Fruit fly (Drosophila melanogaster): ENCODE results near the gene Ncc69.

Ncc69 gene

DNA sequence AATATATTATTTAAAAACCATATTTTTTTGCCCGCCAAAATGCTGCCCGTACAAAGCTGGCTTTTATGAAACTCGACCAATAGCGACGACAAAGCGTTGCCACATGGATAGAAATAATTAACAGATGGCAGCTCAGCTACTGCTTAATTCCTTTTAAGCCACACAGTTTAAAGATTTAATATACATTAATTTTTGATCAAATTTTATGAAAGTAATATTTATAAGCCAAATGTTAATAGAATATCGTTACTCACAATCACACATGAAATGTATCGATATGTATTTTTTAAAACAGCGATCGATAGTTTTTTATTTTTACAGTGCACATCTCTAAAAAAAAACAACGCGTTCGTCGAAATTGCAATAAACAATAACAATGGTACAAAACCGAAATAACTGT lies 54.9 kb downstream of the Ncc69 start, which contains the start of gene CG10418:
CG10418 (plus strand) TSS at position 338 of the 400 bp plus-strand sequence.
- TF ChIP-seq cic (GFP tag; optimal IDR thresholded peaks at IDR 0.05) = no peak
- TF ChIP-seq CG5204 (GFP tag; optimal IDR thresholded peaks at IDR 0.05) = peak; percentile 18
- TF ChIP-seq CG12768 (GFP tag; optimal IDR thresholded peaks at IDR 0.05) = no peak
- peak; percentile 35 for TF ChIP-seq kay (GFP tag; ENCODE audit: borderline replicate concordance)
- peak; percentile 47 for TF ChIP-seq toe (GFP tag; optimal IDR thresholded peaks at IDR 0.05)
- TF ChIP-seq Clk (GFP tag; optimal IDR thresholded peaks at IDR 0.05) = no peak
- no peak for TF ChIP-seq Crg-1 (GFP tag; optimal IDR thresholded peaks at IDR 0.05)
- no peak for TF ChIP-seq tj (GFP tag; optimal IDR thresholded peaks at IDR 0.05)
- peak; percentile 12 for TF ChIP-seq CG1620 (GFP tag; optimal IDR thresholded peaks at IDR 0.05)
- TF ChIP-seq CG14711 (tag; optimal IDR thresholded peaks at IDR 0.05) = peak; percentile 25
- peak; percentile 6 for TF ChIP-seq bab1 (GFP tag; optimal IDR thresholded peaks at IDR 0.05)
- TF ChIP-seq CG7101 (tag; optimal IDR thresholded peaks at IDR 0.05) = no peak
- no peak for TF ChIP-seq CG7045 (GFP tag; optimal IDR thresholded peaks at IDR 0.05)
- no peak for TF ChIP-seq Mnt (GFP tag; optimal IDR thresholded peaks at IDR 0.05)
- TF ChIP-seq CG33017 (tag; optimal IDR thresholded peaks at IDR 0.05) = no peak

DNA sequence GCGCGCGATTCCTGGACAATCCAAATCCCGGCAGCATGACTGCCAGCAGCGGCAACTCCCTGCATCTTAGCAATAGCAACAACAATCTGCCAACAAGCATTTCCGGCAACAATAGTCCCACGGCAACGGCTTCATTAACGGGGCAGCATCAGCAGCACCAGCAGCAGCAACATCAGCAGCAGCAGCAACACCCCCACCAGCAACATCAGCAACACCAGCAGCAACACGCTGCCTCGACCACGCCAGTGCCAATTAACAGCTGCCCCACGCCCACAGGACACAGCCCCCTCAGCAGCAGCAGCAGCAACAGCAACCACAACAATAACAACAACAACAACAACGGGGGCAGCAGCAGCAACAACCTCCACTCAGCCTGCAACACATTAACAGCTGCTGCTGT lies 61.7 kb downstream of the Ncc69 start:
- TF ChIP-seq CG14711 (tag; optimal IDR thresholded peaks at IDR 0.05) = no peak
- no peak for TF ChIP-seq Clk (GFP tag; optimal IDR thresholded peaks at IDR 0.05)
- TF ChIP-seq CG5204 (GFP tag; optimal IDR thresholded peaks at IDR 0.05) = no peak
- TF ChIP-seq CG33017 (tag; optimal IDR thresholded peaks at IDR 0.05) = no peak
- TF ChIP-seq Hr96 (GFP tag; optimal IDR thresholded peaks at IDR 0.05) = no peak
- no peak for TF ChIP-seq bab1 (GFP tag; optimal IDR thresholded peaks at IDR 0.05)
- no peak for TF ChIP-seq Mnt (GFP tag; optimal IDR thresholded peaks at IDR 0.05)
- no peak for TF ChIP-seq Crg-1 (GFP tag; optimal IDR thresholded peaks at IDR 0.05)

DNA sequence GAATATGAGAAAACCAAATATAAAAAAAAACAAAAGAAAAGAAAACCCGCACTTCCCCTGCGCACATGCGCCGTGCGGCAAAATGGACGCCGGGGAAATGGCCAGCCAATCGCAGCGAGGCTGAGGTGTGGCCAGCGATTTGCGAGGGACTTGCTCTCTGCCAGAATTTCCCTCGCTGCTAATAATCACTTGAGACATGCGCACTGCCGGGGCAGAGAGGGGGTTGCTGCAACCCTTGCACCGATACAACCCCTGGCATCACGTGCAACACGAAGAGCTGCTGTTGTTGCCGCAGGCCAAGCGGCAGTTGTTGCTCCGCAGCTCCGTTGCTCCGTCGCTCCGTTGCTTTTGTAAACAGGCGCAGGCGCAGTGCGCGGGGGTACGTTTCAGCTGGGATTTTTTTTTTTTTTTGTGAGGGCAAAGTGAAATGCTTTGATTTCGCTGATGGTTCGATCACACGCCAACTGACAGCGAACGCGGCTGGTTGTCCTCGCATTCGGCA lies 62.4 kb downstream of the Ncc69 start, which contains the start of gene Lmx1a:
Lmx1a (plus strand) TSS at position 452 of the 502 bp plus-strand sequence.
- TF ChIP-seq Hr96 (GFP tag; optimal IDR thresholded peaks at IDR 0.05) (no peak), tj (GFP tag; optimal IDR thresholded peaks at IDR 0.05) (no peak), Crg-1 (GFP tag; optimal IDR thresholded peaks at IDR 0.05) (no peak), CG1620 (GFP tag; optimal IDR thresholded peaks at IDR 0.05) (no peak), Clk (GFP tag; optimal IDR thresholded peaks at IDR 0.05) (no peak), pad (GFP tag; optimal IDR thresholded peaks at IDR 0.05) (peak; percentile 53), CG7101 (tag; optimal IDR thresholded peaks at IDR 0.05) (no peak), ovo (GFP tag; optimal IDR thresholded peaks at IDR 0.05) (no peak)

DNA sequence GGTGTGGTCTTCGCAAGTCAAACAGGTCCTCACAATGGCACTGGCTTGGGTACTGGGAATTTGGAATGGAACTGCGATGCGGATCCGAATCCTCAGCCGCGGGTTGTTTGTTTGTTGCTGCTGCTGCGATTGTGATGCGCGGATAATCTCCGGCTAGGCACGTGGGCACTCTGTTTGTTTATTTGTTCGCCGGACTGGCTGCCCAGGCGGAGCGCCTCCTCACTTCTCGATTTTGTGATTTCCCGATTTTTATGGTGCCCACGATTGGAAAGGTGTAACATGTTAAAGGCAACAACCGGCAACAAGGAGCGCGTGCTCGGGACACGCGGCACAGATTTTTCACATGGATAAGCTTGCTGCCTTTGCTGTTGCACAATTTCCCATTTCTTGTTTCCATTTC lies 71.5 kb downstream of the Ncc69 start:
- TF ChIP-seq toe (GFP tag; optimal IDR thresholded peaks at IDR 0.05) = no peak
- no peak for TF ChIP-seq Mnt (GFP tag; optimal IDR thresholded peaks at IDR 0.05)
- no peak for TF ChIP-seq CG5204 (GFP tag; optimal IDR thresholded peaks at IDR 0.05)
- TF ChIP-seq CG7045 (GFP tag; optimal IDR thresholded peaks at IDR 0.05) = no peak
- TF ChIP-seq Hr96 (GFP tag; optimal IDR thresholded peaks at IDR 0.05) = no peak
- no peak for TF ChIP-seq cnc (optimal IDR thresholded peaks at IDR 0.05)
- no peak for TF ChIP-seq Clk (GFP tag; optimal IDR thresholded peaks at IDR 0.05)
- TF ChIP-seq CG12768 (GFP tag; optimal IDR thresholded peaks at IDR 0.05) = no peak
- no peak for TF ChIP-seq tj (GFP tag; optimal IDR thresholded peaks at IDR 0.05)
- no peak for TF ChIP-seq CG33017 (tag; optimal IDR thresholded peaks at IDR 0.05)
- no peak for TF ChIP-seq CG11617 (GFP tag; optimal IDR thresholded peaks at IDR 0.05)
- TF ChIP-seq CG7101 (tag; optimal IDR thresholded peaks at IDR 0.05) = no peak
- no peak for TF ChIP-seq CG14711 (tag; optimal IDR thresholded peaks at IDR 0.05)
- TF ChIP-seq CG1620 (GFP tag; optimal IDR thresholded peaks at IDR 0.05) = no peak
